Worm (Caenorhabditis elegans) whole organism, L4 larva: ENCODE data around the gene nifk-1.

Experiments
- aly-2 ChIP-seq: sonication (generic microtip); optimal IDR thresholded peaks from 2 replicates; lab custom pipeline; 2018; ENCODE audit warnings: missing biosample characterization, missing genetic modification characterization
- ama-1 ChIP-seq: fragments of 150-350 bp; optimal IDR thresholded peaks from 2 replicates; lab custom pipeline; 2014; ENCODE audit warnings: inconsistent platforms, mixed read lengths
- daf-12 ChIP-seq: fragments of 150-350 bp; optimal IDR thresholded peaks from 2 replicates; lab custom pipeline; 2014; ENCODE audit warnings: missing biosample characterization, missing genetic modification reagents, missing genetic modification characterization
- dmd-6 ChIP-seq: fragments of 200-800 bp; sonication (Bioruptor generic); IDR thresholded peaks from 2 replicates; pipeline ENCODE4 v1.3.6; 2022; ENCODE audit warnings: missing genetic modification reagents, missing genetic modification characterization, missing compliant biosample characterization
- fos-1 ChIP-seq: fragments of 150-350 bp; optimal IDR thresholded peaks from 2 replicates; lab custom pipeline; 2014; ENCODE audit warnings: missing biosample characterization, missing genetic modification characterization
- lin-15B ChIP-seq: fragments of 150-350 bp; sonication (generic microtip); optimal IDR thresholded peaks from 3 replicates; lab custom pipeline; 2014; ENCODE audit warnings: missing biosample characterization, missing genetic modification characterization
- lin-39 ChIP-seq: fragments of 150-350 bp; optimal IDR thresholded peaks from 2 replicates; lab custom pipeline; 2014; ENCODE audit warnings: missing biosample characterization, missing genetic modification reagents, missing genetic modification characterization
- nhr-237 ChIP-seq: sonication (generic microtip); optimal IDR thresholded peaks from 2 replicates; lab custom pipeline; 2017; ENCODE audit warnings: missing biosample characterization, missing genetic modification characterization
- nhr-76 ChIP-seq: fragments of 150-350 bp; optimal IDR thresholded peaks from 2 replicates; lab custom pipeline; 2014; ENCODE audit warnings: missing biosample characterization, missing genetic modification characterization
- nhr-77 ChIP-seq: fragments of 150-350 bp; optimal IDR thresholded peaks from 2 replicates; lab custom pipeline; 2014; ENCODE audit warnings: missing biosample characterization, missing genetic modification characterization
- saeg-2 ChIP-seq: fragments of 200-800 bp; sonication (Bioruptor generic); IDR thresholded peaks from 2 replicates; pipeline ENCODE4 v1.3.6; 2022; ENCODE audit warnings: missing genetic modification reagents, missing genetic modification characterization, missing compliant biosample characterization
- zfp-2 ChIP-seq: sonication (generic microtip); optimal IDR thresholded peaks from 2 replicates; lab custom pipeline; 2016; ENCODE audit warnings: mild to moderate bottlenecking, missing genetic modification characterization, missing compliant biosample characterization
- zfp-3 ChIP-seq: fragments of 200-800 bp; sonication (Bioruptor generic); conservative IDR thresholded peaks from 2 replicates; pipeline ENCODE4 v1.3.6; 2022; ENCODE audit warnings: missing genetic modification reagents, missing genetic modification characterization, missing compliant biosample characterization
- zip-2 ChIP-seq: fragments of 150-350 bp; optimal IDR thresholded peaks from 2 replicates; lab custom pipeline; 2014; ENCODE audit warnings: missing biosample characterization, missing genetic modification characterization

ce11 chrIII:4655402-4655801 lies 37.7 kb downstream of the nifk-1 start, which contains the start of gene T23F11.2:
- TF ChIP-seq nhr-77 (tag; lab: Kevin White, UChicago) (no peak), aly-2 (tag; lab: Kevin White, UChicago) (no peak), ama-1 (lab: Kevin White, UChicago) (no peak), lin-15B (tag; lab: Kevin White, UChicago) (no peak), nhr-76 (tag; lab: Kevin White, UChicago) (no peak), fos-1 (tag; lab: Kevin White, UChicago) (no peak), saeg-2 (GFP tag; lab: Robert Waterston, UW) (no peak), dmd-6 (GFP tag; lab: Robert Waterston, UW) (no peak), zfp-2 (tag; lab: Kevin White, UChicago) (no peak), nhr-237 (tag; lab: Kevin White, UChicago) (no peak), daf-12 (tag; lab: Kevin White, UChicago) (no peak), lin-39 (tag; lab: Kevin White, UChicago) (no peak), zip-2 (tag; lab: Kevin White, UChicago) (no peak), zfp-3 (GFP tag; lab: Robert Waterston, UW) (no peak)
